Fruit fly (Drosophila melanogaster) whole organism, embryonic: ENCODE results near the gene CG3529.

Experiments used
- CG10274 ChIP-seq: fragments of 200-800 bp; sonication (Bioruptor generic); optimal IDR thresholded peaks from 3 replicates; lab custom pipeline; 2017; ENCODE audit warnings: missing biosample characterization, mild to moderate bottlenecking, missing genetic modification characterization
- CG10431 ChIP-seq: fragments of 200-800 bp; sonication (Bioruptor generic); optimal IDR thresholded peaks from 3 replicates; lab custom pipeline; 2018; ENCODE audit warnings: missing biosample characterization, mild to moderate bottlenecking, missing genetic modification characterization
- CG11504 ChIP-seq: fragments of 200-800 bp; sonication (Bioruptor generic); optimal IDR thresholded peaks from 3 replicates; lab custom pipeline; 2019; ENCODE audit warnings: missing biosample characterization, mild to moderate bottlenecking, missing genetic modification characterization, moderate library complexity
- CG12299 ChIP-seq: fragments of 200-800 bp; sonication (Bioruptor generic); optimal IDR thresholded peaks from 2 replicates; lab custom pipeline; 2018; ENCODE audit warnings: missing biosample characterization, mild to moderate bottlenecking, missing genetic modification characterization
- CG13123 ChIP-seq: fragments of 200-800 bp; sonication (Bioruptor generic); optimal IDR thresholded peaks from 2 replicates; lab custom pipeline; 2016; ENCODE audit warnings: missing biosample characterization, missing genetic modification characterization
- CG14667 ChIP-seq: fragments of 200-800 bp; sonication (Bioruptor generic); IDR thresholded peaks from 2 replicates; pipeline ENCODE4 v1.3.6; 2022; ENCODE audit warnings: missing biosample characterization, missing genetic modification characterization
- CG14860 ChIP-seq: fragments of 200-800 bp; sonication (Bioruptor generic); IDR thresholded peaks from 3 replicates; pipeline ENCODE4 v1.3.6; 2022; ENCODE audit warnings: missing biosample characterization, missing genetic modification characterization; ENCODE audit not compliant: partially characterized antibody
- CG15011 ChIP-seq: fragments of 200-800 bp; sonication (Bioruptor generic); optimal IDR thresholded peaks from 3 replicates; lab custom pipeline; 2018; ENCODE audit warnings: missing biosample characterization, mild to moderate bottlenecking, missing genetic modification characterization
- CG17385 ChIP-seq: fragments of 200-800 bp; sonication (Bioruptor generic); optimal IDR thresholded peaks from 3 replicates; lab custom pipeline; 2018; ENCODE audit warnings: missing biosample characterization, mild to moderate bottlenecking, missing genetic modification characterization
- CG2202 ChIP-seq: fragments of 200-800 bp; sonication (Bioruptor generic); optimal IDR thresholded peaks from 2 replicates; lab custom pipeline; 2018; ENCODE audit warnings: missing biosample characterization, mild to moderate bottlenecking, missing genetic modification characterization
- CG2678 ChIP-seq: fragments of 200-800 bp; sonication (Bioruptor generic); optimal IDR thresholded peaks from 3 replicates; lab custom pipeline; 2019; ENCODE audit warnings: missing biosample characterization, mild to moderate bottlenecking, missing genetic modification characterization, moderate library complexity
- CG2875 ChIP-seq: fragments of 200-800 bp; sonication (Bioruptor generic); optimal IDR thresholded peaks from 2 replicates; lab custom pipeline; 2017; ENCODE audit warnings: missing biosample characterization, mild to moderate bottlenecking, missing genetic modification characterization, missing genetic modification reagents
- CG30431 ChIP-seq: fragments of 200-800 bp; sonication (Bioruptor generic); optimal IDR thresholded peaks from 2 replicates; lab custom pipeline; 2017; ENCODE audit warnings: missing biosample characterization, missing genetic modification characterization
- CG3163 ChIP-seq: fragments of 200-800 bp; sonication (Bioruptor generic); optimal IDR thresholded peaks from 3 replicates; lab custom pipeline; 2016; ENCODE audit warnings: missing biosample characterization, missing genetic modification characterization
- CG34422 ChIP-seq: fragments of 200-800 bp; sonication (Bioruptor generic); IDR thresholded peaks from 3 replicates; pipeline ENCODE4 v1.3.6; 2022; ENCODE audit warnings: missing biosample characterization, missing genetic modification characterization
- CG4820 ChIP-seq: fragments of 200-800 bp; sonication (Bioruptor generic); optimal IDR thresholded peaks from 3 replicates; lab custom pipeline; 2016; ENCODE audit warnings: missing biosample characterization, missing genetic modification characterization
- CG6689 ChIP-seq: fragments of 200-800 bp; sonication (Bioruptor generic); IDR thresholded peaks from 2 replicates; pipeline ENCODE4 v1.3.6; 2022; ENCODE audit warnings: missing biosample characterization, missing genetic modification characterization
- CG7271 ChIP-seq: fragments of 200-800 bp; sonication (Bioruptor generic); optimal IDR thresholded peaks from 2 replicates; lab custom pipeline; 2018; ENCODE audit warnings: missing biosample characterization, mild to moderate bottlenecking, missing genetic modification characterization, moderate library complexity
- CG7987 ChIP-seq: fragments of 200-800 bp; sonication (Bioruptor generic); optimal IDR thresholded peaks from 2 replicates; lab custom pipeline; 2018; ENCODE audit warnings: missing biosample characterization, mild to moderate bottlenecking, missing genetic modification characterization, moderate library complexity
- CHES-1-like ChIP-seq: fragments of 200-800 bp; sonication (Bioruptor generic); optimal IDR thresholded peaks from 2 replicates; lab custom pipeline; 2016; ENCODE audit warnings: missing biosample characterization, missing genetic modification characterization
- Dbx ChIP-seq: fragments of 200-800 bp; sonication (Bioruptor generic); IDR thresholded peaks from 3 replicates; pipeline ENCODE4 v1.3.6; 2022; ENCODE audit warnings: missing biosample characterization, missing genetic modification characterization
- Dfd ChIP-seq, 2 experiments: fragments of >200 bp; optimal IDR thresholded peaks; 2 replicates each; lab custom pipeline; 2017; ENCODE audit warnings: missing biosample characterization in 2 of 2, missing genetic modification characterization in 2 of 2
- Eip74EF ChIP-seq, 2 experiments: fragments of 200-800 bp in 1 of 2; fragments of >200 bp in 1 of 2; sonication (Bioruptor generic) in 1 of 2; optimal IDR thresholded peaks; 2 replicates each; lab custom pipeline; 2017 to 2019; ENCODE audit warnings: missing biosample characterization in 2 of 2, missing genetic modification characterization in 2 of 2, mild to moderate bottlenecking in 1 of 2, moderate library complexity in 1 of 2
- Ets97D ChIP-seq: fragments of 200-800 bp; sonication (Bioruptor generic); optimal IDR thresholded peaks from 3 replicates; lab custom pipeline; 2016; ENCODE audit warnings: missing biosample characterization, missing genetic modification characterization
- HLH3B ChIP-seq: fragments of 200-800 bp; sonication (Bioruptor generic); IDR thresholded peaks from 2 replicates; pipeline ENCODE4 v1.3.6; 2022; ENCODE audit warnings: missing biosample characterization, missing genetic modification characterization
- MBD-R2 ChIP-seq: fragments of 200-800 bp; sonication (Bioruptor generic); IDR thresholded peaks from 2 replicates; pipeline ENCODE4 v1.3.6; 2022; ENCODE audit warnings: missing biosample characterization, missing genetic modification characterization
- Nf-YB ChIP-seq: fragments of 200-800 bp; sonication (Bioruptor generic); optimal IDR thresholded peaks from 3 replicates; lab custom pipeline; 2019; ENCODE audit warnings: missing biosample characterization, mild to moderate bottlenecking, missing genetic modification characterization, moderate library complexity
- PHDP ChIP-seq: fragments of 200-800 bp; sonication (Bioruptor generic); optimal IDR thresholded peaks from 3 replicates; lab custom pipeline; 2018; ENCODE audit warnings: missing biosample characterization, mild to moderate bottlenecking, missing genetic modification characterization, moderate library complexity
- Ravus ChIP-seq: fragments of 200-800 bp; sonication (Bioruptor generic); IDR thresholded peaks from 2 replicates; pipeline ENCODE4 v1.3.6; 2022; ENCODE audit warnings: missing biosample characterization, missing genetic modification characterization
- Xbp1 ChIP-seq: fragments of 200-800 bp; sonication (Bioruptor generic); optimal IDR thresholded peaks from 3 replicates; lab custom pipeline; 2016; ENCODE audit warnings: missing biosample characterization, mild to moderate bottlenecking, missing genetic modification characterization
- aop ChIP-seq: fragments of 200-800 bp; sonication (Bioruptor generic); IDR thresholded peaks from 2 replicates; pipeline ENCODE4 v1.3.6; 2022; ENCODE audit warnings: missing biosample characterization, missing genetic modification characterization
- ara ChIP-seq: fragments of 200-800 bp; sonication (Bioruptor generic); IDR thresholded peaks from 2 replicates; pipeline ENCODE4 v1.3.6; 2022; ENCODE audit warnings: missing biosample characterization, missing genetic modification characterization
- bowl ChIP-seq: fragments of 200-800 bp; sonication (Bioruptor generic); IDR thresholded peaks from 2 replicates; pipeline ENCODE4 v1.3.6; 2022; ENCODE audit warnings: missing biosample characterization, missing genetic modification characterization
- chinmo ChIP-seq: fragments of 200-800 bp; sonication (Bioruptor generic); IDR thresholded peaks from 4 replicates; pipeline ENCODE4 v1.3.6; 2022; ENCODE audit warnings: missing biosample characterization, missing genetic modification characterization; ENCODE audit not compliant: partially characterized antibody
- ci ChIP-seq: fragments of 200-800 bp; sonication (Bioruptor generic); IDR thresholded peaks from 3 replicates; pipeline ENCODE4 v1.3.6; 2022; ENCODE audit warnings: missing biosample characterization, missing genetic modification characterization
- corto ChIP-seq: fragments of 200-800 bp; sonication (Bioruptor generic); optimal IDR thresholded peaks from 2 replicates; lab custom pipeline; 2016; ENCODE audit warnings: missing biosample characterization, mild to moderate bottlenecking, missing genetic modification characterization, moderate library complexity
- crp ChIP-seq, 2 experiments: fragments of 200-800 bp; sonication (Bioruptor generic); optimal IDR thresholded peaks; 2 replicates in 1 of 2; 3 replicates in 1 of 2; lab custom pipeline; 2017; ENCODE audit warnings: missing biosample characterization in 2 of 2, missing genetic modification characterization in 2 of 2, mild to moderate bottlenecking in 1 of 2, moderate library complexity in 1 of 2
- fu2 ChIP-seq: fragments of 200-800 bp; sonication (Bioruptor generic); optimal IDR thresholded peaks from 2 replicates; lab custom pipeline; 2016; ENCODE audit warnings: missing biosample characterization, missing genetic modification characterization
- ham ChIP-seq: fragments of 200-800 bp; sonication (Bioruptor generic); IDR thresholded peaks from 2 replicates; pipeline ENCODE4 v1.3.6; 2022; ENCODE audit warnings: missing biosample characterization, missing genetic modification characterization
- hth ChIP-seq: fragments of >200 bp; optimal IDR thresholded peaks from 2 replicates; lab custom pipeline; 2017; ENCODE audit warnings: inconsistent platforms
- ind ChIP-seq: fragments of 200-800 bp; sonication (Bioruptor generic); optimal IDR thresholded peaks from 3 replicates; lab custom pipeline; 2016; ENCODE audit warnings: missing biosample characterization, missing genetic modification characterization
- lilli ChIP-seq: fragments of 200-800 bp; sonication (Bioruptor generic); optimal IDR thresholded peaks from 3 replicates; lab custom pipeline; 2016; ENCODE audit warnings: missing biosample characterization, missing genetic modification characterization
- nerfin-2 ChIP-seq: fragments of 200-800 bp; sonication (Bioruptor generic); IDR thresholded peaks from 2 replicates; pipeline ENCODE4 v1.3.6; 2022; ENCODE audit warnings: missing biosample characterization, missing genetic modification characterization; ENCODE audit not compliant: partially characterized antibody
- phol ChIP-seq: fragments of 200-800 bp; sonication (Bioruptor generic); optimal IDR thresholded peaks from 3 replicates; lab custom pipeline; 2018; ENCODE audit warnings: missing biosample characterization, mild to moderate bottlenecking, missing genetic modification characterization, moderate library complexity
- ro ChIP-seq: fragments of 200-800 bp; sonication (Bioruptor generic); IDR thresholded peaks from 2 replicates; pipeline ENCODE4 v1.3.6; 2022; ENCODE audit warnings: missing biosample characterization, missing genetic modification characterization
- trh ChIP-seq: fragments of 200-800 bp; sonication (Bioruptor generic); optimal IDR thresholded peaks from 2 replicates; lab custom pipeline; 2016; ENCODE audit warnings: missing biosample characterization, missing genetic modification characterization
- usp ChIP-seq: fragments of >200 bp; optimal IDR thresholded peaks from 2 replicates; lab custom pipeline; 2017; ENCODE audit warnings: missing biosample characterization, missing genetic modification characterization
- zen2 ChIP-seq: fragments of 200-800 bp; sonication (Bioruptor generic); IDR thresholded peaks from 3 replicates; pipeline ENCODE4 v1.3.6; 2022; ENCODE audit warnings: missing biosample characterization, missing genetic modification characterization; ENCODE audit not compliant: partially characterized antibody
- zfh1 ChIP-seq: fragments of 200-800 bp; sonication (Bioruptor generic); IDR thresholded peaks from 3 replicates; pipeline ENCODE4 v1.3.6; 2022; ENCODE audit warnings: missing biosample characterization, missing genetic modification characterization

The CG3529 gene

DNA sequence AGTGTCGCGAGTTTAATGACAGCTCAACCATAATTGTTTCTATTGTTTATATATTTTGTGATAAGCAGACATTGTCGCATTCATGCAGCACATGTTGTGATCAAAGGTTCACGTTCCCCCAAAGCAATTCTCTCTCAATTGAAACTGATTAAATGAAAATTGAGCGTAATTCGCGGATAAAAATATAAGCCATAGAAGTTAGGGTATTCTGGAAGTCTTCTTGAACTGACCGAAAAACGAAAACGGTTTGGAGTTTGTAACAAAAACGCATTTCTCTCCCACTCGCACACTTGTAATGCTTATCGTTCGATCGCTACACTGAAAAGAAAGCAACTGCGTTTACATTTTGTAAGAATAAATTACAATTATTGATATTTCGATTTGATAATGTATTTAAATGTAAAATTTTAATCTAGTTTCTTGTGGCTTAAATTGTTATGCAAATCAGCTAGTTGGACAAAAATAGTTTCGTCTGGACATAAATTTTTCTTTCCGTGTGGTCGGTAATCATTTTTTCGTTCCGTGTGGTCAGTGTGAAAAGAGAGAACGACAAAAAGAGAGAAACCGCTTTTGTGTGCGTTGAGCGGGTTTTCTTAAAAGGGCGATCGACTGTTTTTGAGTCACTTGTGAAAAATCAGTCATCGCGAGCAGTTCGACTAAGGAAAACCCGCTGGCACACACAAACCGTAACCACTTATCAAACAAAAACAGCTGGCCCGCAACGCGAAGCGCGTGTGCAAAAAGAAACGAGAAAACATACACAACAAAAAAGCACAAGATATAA, 23.8 kb upstream of the CG3529 start, which contains the start of gene aay (continued):
- peak; percentile 96 for TF ChIP-seq Ravus (GFP tag; lab: Robert Waterston, UW)
- peak; percentile 97 for TF ChIP-seq Dbx (GFP tag; lab: Robert Waterston, UW)
- TF ChIP-seq CHES-1-like = peak; percentile 97
- no peak for TF ChIP-seq CG14860 (GFP tag; lab: Robert Waterston, UW)
- peak; percentile 97 for TF ChIP-seq corto (GFP tag; lab: Kevin White, UChicago)
- peak; percentile 97 for TF ChIP-seq CG7987 (GFP tag; lab: Kevin White, UChicago)
- TF ChIP-seq lilli (GFP tag; lab: Kevin White, UChicago) = peak; percentile 99
- peak; percentile 96 for TF ChIP-seq ro (GFP tag; lab: Robert Waterston, UW)
- TF ChIP-seq aop (GFP tag; lab: Robert Waterston, UW) = peak; percentile 84
- peak; percentile 99 for TF ChIP-seq ind (GFP tag; lab: Kevin White, UChicago)
- peak; percentile 96 for TF ChIP-seq CG14667
- TF ChIP-seq Eip74EF (GFP tag; optimal IDR thresholded peaks at IDR 0.05; lab: Kevin White, UChicago) = peak in 1 of 2 experiments; percentile 100
- TF ChIP-seq chinmo (GFP tag; lab: Robert Waterston, UW) = peak; percentile 93; the same call in 3 of the 4 replicates
- peak; percentile 98 for TF ChIP-seq CG17385 (GFP tag; lab: Kevin White, UChicago)
- TF ChIP-seq zfh1 (GFP tag; lab: Robert Waterston, UW) = peak; percentile 99
- TF ChIP-seq CG34422 = peak; percentile 98
- peak; percentile 99 for TF ChIP-seq Xbp1 (GFP tag; lab: Kevin White, UChicago)
- TF ChIP-seq CG4820 (GFP tag; lab: Kevin White, UChicago) = peak; percentile 98
- peak; percentile 99 for TF ChIP-seq CG12299
- TF ChIP-seq PHDP (tag; lab: Kevin White, UChicago) = peak; percentile 99
- peak; percentile 99 for TF ChIP-seq CG2678 (tag; lab: Kevin White, UChicago)
- TF ChIP-seq crp (GFP tag; optimal IDR thresholded peaks at IDR 0.05; lab: Kevin White, UChicago) = peak in 1 of 2 experiments; percentile 75
- peak; percentile 98 for TF ChIP-seq CG6689 (GFP tag; lab: Robert Waterston, UW)
- TF ChIP-seq CG30431 = peak; percentile 98
- TF ChIP-seq CG11504 (tag; lab: Kevin White, UChicago) = peak; percentile 98
- TF ChIP-seq HLH3B (GFP tag; lab: Robert Waterston, UW) = peak; percentile 98
- TF ChIP-seq Nf-YB (GFP tag; lab: Kevin White, UChicago) = peak; percentile 92
- peak in 1 of 2 experiments; percentile 86 for TF ChIP-seq Dfd (GFP tag; optimal IDR thresholded peaks at IDR 0.05; lab: Kevin White, UChicago)
- TF ChIP-seq phol = peak; percentile 99
- peak; percentile 98 for TF ChIP-seq CG13123 (GFP tag; lab: Kevin White, UChicago)
- TF ChIP-seq CG2202 (tag; lab: Kevin White, UChicago) = peak; percentile 99
- no peak for TF ChIP-seq hth
- no peak for TF ChIP-seq usp (GFP tag; lab: Kevin White, UChicago)
- peak; percentile 98 for TF ChIP-seq CG15011 (GFP tag; lab: Kevin White, UChicago)
- TF ChIP-seq zen2 (GFP tag; lab: Robert Waterston, UW) = no peak
- peak; percentile 99 for TF ChIP-seq CG2875 (GFP tag; lab: Kevin White, UChicago)
- TF ChIP-seq ham (GFP tag; lab: Robert Waterston, UW) = peak; percentile 92
- TF ChIP-seq CG10274 (GFP tag; lab: Kevin White, UChicago) = peak; percentile 92
- TF ChIP-seq trh (GFP tag; lab: Kevin White, UChicago) = peak; percentile 97
- TF ChIP-seq bowl = peak; percentile 96
- TF ChIP-seq fu2 (GFP tag; lab: Kevin White, UChicago) = peak; percentile 96
- peak; percentile 96 for TF ChIP-seq CG7271
- peak; percentile 92 for TF ChIP-seq CG10431 (GFP tag; lab: Kevin White, UChicago)
- TF ChIP-seq ara (GFP tag; lab: Robert Waterston, UW) = peak; percentile 98
- TF ChIP-seq CG3163 (GFP tag; lab: Kevin White, UChicago) = peak; percentile 89
- peak; percentile 99 for TF ChIP-seq ci (GFP tag; lab: Robert Waterston, UW)
- TF ChIP-seq MBD-R2 (GFP tag; lab: Robert Waterston, UW) = peak; percentile 94
- no peak for TF ChIP-seq nerfin-2 (GFP tag; lab: Robert Waterston, UW)
- peak; percentile 95 for TF ChIP-seq Ets97D (GFP tag; lab: Kevin White, UChicago)
